Worm (Caenorhabditis elegans) whole organism, L4/young adult: ENCODE measurements around the gene M02H5.8.

Experiments used
- W03F9.2 ChIP-seq: fragments of 150-350 bp; optimal IDR thresholded peaks from 2 replicates; lab custom pipeline; 2014; ENCODE audit warnings: missing biosample characterization, missing genetic modification characterization
- dao-5 ChIP-seq: sonication (generic microtip); optimal IDR thresholded peaks from 2 replicates; lab custom pipeline; 2016; ENCODE audit warnings: missing genotype, missing genetic modification characterization, moderate library complexity, missing compliant biosample characterization
- him-1 ChIP-seq: sonication (generic microtip); optimal IDR thresholded peaks from 2 replicates; lab custom pipeline; 2016; ENCODE audit warnings: missing genotype, missing genetic modification reagents, missing genetic modification characterization, missing compliant biosample characterization

DNA sequence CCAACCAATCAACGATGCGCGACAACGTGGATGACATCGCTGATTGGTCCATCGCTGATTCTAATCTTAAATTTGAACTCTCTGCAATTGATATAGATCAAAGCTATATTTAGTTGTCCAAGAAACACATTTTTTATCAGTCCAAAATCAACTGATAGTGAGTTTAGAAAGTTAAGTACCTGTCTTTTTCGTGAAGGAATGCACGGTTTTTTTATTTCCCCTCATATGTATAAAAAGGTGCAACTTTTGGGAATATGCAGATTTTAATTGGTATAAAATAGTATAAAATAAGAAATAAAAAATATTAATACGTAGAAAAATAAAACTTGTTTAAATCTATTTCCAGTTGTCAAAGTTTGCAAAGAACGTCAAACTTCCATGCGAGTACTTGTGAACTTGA is 31.3 kb upstream of the M02H5.8 start, which contains the start of gene Y39D8A.1:
- TF ChIP-seq W03F9.2 (tag; lab: Kevin White, UChicago) (no peak), dao-5 (tag; lab: Kevin White, UChicago) (no peak), him-1 (tag; lab: Kevin White, UChicago) (no peak)
